Fruit fly (Drosophila melanogaster): ENCODE measurements around the gene CG12811.

dm6 chr3R:10068780-10069179, 20.2 kb upstream of the CG12811 start:
- TF ChIP-seq CG8478 (optimal IDR thresholded peaks at IDR 0.05) (no peak), CTCF (optimal IDR thresholded peaks at IDR 0.05) (no peak)
